Worm (Caenorhabditis elegans) whole organism, young adult: Measurements from ENCODE around the gene zim-1.

Experiments used
- C06A6.2 ChIP-seq: fragments of 200-800 bp; sonication (Bioruptor generic); conservative IDR thresholded peaks from 2 replicates; pipeline ENCODE4 v1.3.6; 2022; ENCODE audit warnings: missing genetic modification characterization, missing compliant biosample characterization
- C17E4.6 ChIP-seq: fragments of 200-800 bp; sonication (Bioruptor generic); IDR thresholded peaks from 2 replicates; pipeline ENCODE4 v1.3.6; 2022; ENCODE audit warnings: missing genetic modification reagents, missing genetic modification characterization, missing compliant biosample characterization
- F37B4.10 ChIP-seq: fragments of 200-800 bp; sonication (Bioruptor generic); IDR thresholded peaks from 2 replicates; pipeline ENCODE4 v1.3.6; 2022; ENCODE audit warnings: missing genetic modification characterization, missing compliant biosample characterization
- F39B2.1 ChIP-seq: fragments of 200-800 bp; sonication (Bioruptor generic); IDR thresholded peaks from 2 replicates; pipeline ENCODE4 v1.3.6; 2022; ENCODE audit warnings: missing genetic modification reagents, missing genetic modification characterization, missing compliant biosample characterization
- F52B5.7 ChIP-seq: sonication (generic microtip); optimal IDR thresholded peaks from 2 replicates; lab custom pipeline; 2016; ENCODE audit warnings: mild to moderate bottlenecking, missing genetic modification characterization, missing compliant biosample characterization
- F57A8.1 ChIP-seq: fragments of 200-800 bp; sonication (Bioruptor generic); optimal IDR thresholded peaks from 2 replicates; lab custom pipeline; 2018; ENCODE audit warnings: mild to moderate bottlenecking, missing genetic modification characterization, moderate library complexity, missing compliant biosample characterization
- K12H6.12 ChIP-seq: fragments of 200-800 bp; sonication (Bioruptor generic); optimal IDR thresholded peaks from 2 replicates; lab custom pipeline; 2018; ENCODE audit warnings: mild to moderate bottlenecking, missing genetic modification characterization, missing compliant biosample characterization
- T07F8.4 ChIP-seq: sonication (generic microtip); optimal IDR thresholded peaks from 2 replicates; lab custom pipeline; 2016; ENCODE audit warnings: mild to moderate bottlenecking, missing genetic modification characterization, moderate library complexity, missing compliant biosample characterization
- T26A5.8 ChIP-seq: sonication (generic microtip); optimal IDR thresholded peaks from 2 replicates; lab custom pipeline; 2016; ENCODE audit warnings: missing genetic modification characterization, missing compliant biosample characterization
- Y53G8AR.9 ChIP-seq: fragments of 200-800 bp; sonication (Bioruptor generic); conservative IDR thresholded peaks from 2 replicates; pipeline ENCODE4 v1.3.6; 2022; ENCODE audit warnings: missing genetic modification reagents, missing genetic modification characterization, missing compliant biosample characterization
- ZK185.1 ChIP-seq: sonication (generic microtip); optimal IDR thresholded peaks from 2 replicates; lab custom pipeline; 2016; ENCODE audit warnings: mild to moderate bottlenecking, missing genetic modification characterization, missing compliant biosample characterization; ENCODE audit not compliant: poor library complexity, severe bottlenecking
- ama-1 ChIP-seq, 3 experiments: fragments of 150-350 bp in 1 of 3; sonication (generic microtip) in 2 of 3; optimal IDR thresholded peaks; 2 replicates each; lab custom pipeline; 2014 to 2018; ENCODE audit warnings: missing biosample characterization in 2 of 3, missing genetic modification characterization in 2 of 3, missing genetic modification reagents in 2 of 3
- cebp-1 ChIP-seq, 2 experiments: fragments of 200-800 bp in 1 of 2; sonication (Bioruptor generic) in 1 of 2; sonication (generic microtip) in 1 of 2; IDR thresholded peaks in 1 of 2; optimal IDR thresholded peaks in 1 of 2; 2 replicates each; pipeline versions ENCODE4 v1.3.6 to Lab custom; 2017 to 2022; ENCODE audit warnings: missing compliant biosample characterization in 2 of 2, missing genetic modification characterization in 2 of 2, mild to moderate bottlenecking in 1 of 2, missing genetic modification reagents in 1 of 2, moderate library complexity in 1 of 2
- ceh-40 ChIP-seq: fragments of 200-800 bp; sonication (Bioruptor generic); IDR thresholded peaks from 2 replicates; pipeline ENCODE4 v1.3.6; 2022; ENCODE audit warnings: missing genetic modification characterization, missing compliant biosample characterization
- ceh-91 ChIP-seq: fragments of 200-800 bp; sonication (Bioruptor generic); IDR thresholded peaks from 2 replicates; pipeline ENCODE4 v1.3.6; 2022; ENCODE audit warnings: missing genetic modification reagents, missing genetic modification characterization, missing compliant biosample characterization
- dpff-1 ChIP-seq: sonication (generic microtip); optimal IDR thresholded peaks from 2 replicates; lab custom pipeline; 2017; ENCODE audit warnings: mild to moderate bottlenecking, missing genetic modification characterization, missing compliant biosample characterization
- egl-18 ChIP-seq: fragments of 200-800 bp; sonication (Bioruptor generic); IDR thresholded peaks from 2 replicates; pipeline ENCODE4 v1.3.6; 2022; ENCODE audit warnings: missing genetic modification reagents, missing genetic modification characterization, missing compliant biosample characterization
- egl-44 ChIP-seq: fragments of 200-800 bp; sonication (Bioruptor generic); IDR thresholded peaks from 2 replicates; pipeline ENCODE4 v1.3.6; 2022; ENCODE audit warnings: missing genetic modification reagents, missing genetic modification characterization, missing compliant biosample characterization
- egrh-3 ChIP-seq: fragments of 200-800 bp; sonication (Bioruptor generic); IDR thresholded peaks from 2 replicates; pipeline ENCODE4 v1.3.6; 2022; ENCODE audit warnings: missing genetic modification reagents, missing genetic modification characterization, missing compliant biosample characterization
- ekl-4 ChIP-seq: fragments of 200-800 bp; sonication (Bioruptor generic); IDR thresholded peaks from 2 replicates; pipeline ENCODE4 v1.3.6; 2022; ENCODE audit warnings: missing genetic modification reagents, missing genetic modification characterization, missing compliant biosample characterization
- ets-4 ChIP-seq: fragments of 200-800 bp; sonication (Bioruptor generic); optimal IDR thresholded peaks from 2 replicates; lab custom pipeline; 2018; ENCODE audit warnings: mild to moderate bottlenecking, missing genetic modification characterization, missing compliant biosample characterization
- hmg-1.2 ChIP-seq: fragments of 200-800 bp; sonication (Bioruptor generic); IDR thresholded peaks from 2 replicates; pipeline ENCODE4 v1.3.6; 2022; ENCODE audit warnings: missing genetic modification reagents, missing genetic modification characterization, missing compliant biosample characterization
- hrde-1 ChIP-seq: sonication (generic microtip); optimal IDR thresholded peaks from 2 replicates; lab custom pipeline; 2016; ENCODE audit warnings: missing genetic modification characterization, mild to moderate bottlenecking, missing compliant biosample characterization, moderate library complexity, missing genotype, missing genetic modification reagents, borderline replicate concordance
- let-607 ChIP-seq, 2 experiments: fragments of 200-800 bp in 1 of 2; sonication (Bioruptor generic) in 1 of 2; sonication (generic microtip) in 1 of 2; optimal IDR thresholded peaks; 2 replicates each; lab custom pipeline; 2016 to 2018; ENCODE audit warnings: mild to moderate bottlenecking in 2 of 2, missing compliant biosample characterization in 2 of 2, missing genetic modification characterization in 2 of 2, moderate library complexity in 2 of 2, missing genotype in 1 of 2
- lsl-1 ChIP-seq: fragments of 200-800 bp; sonication (Bioruptor generic); optimal IDR thresholded peaks from 2 replicates; lab custom pipeline; 2018; ENCODE audit warnings: mild to moderate bottlenecking, missing genetic modification characterization, moderate library complexity, missing compliant biosample characterization
- nfya-1 ChIP-seq: sonication (generic microtip); optimal IDR thresholded peaks from 2 replicates; lab custom pipeline; 2017; ENCODE audit warnings: antibody characterized with exemption, missing compliant biosample characterization, missing genetic modification characterization, borderline replicate concordance; ENCODE audit not compliant: insufficient read depth
- nfyb-1 ChIP-seq: fragments of 200-800 bp; sonication (Bioruptor generic); IDR thresholded peaks from 2 replicates; pipeline ENCODE4 v1.3.6; 2022; ENCODE audit warnings: missing genetic modification reagents, missing genetic modification characterization, missing compliant biosample characterization
- nhr-179 ChIP-seq: sonication (generic microtip); optimal IDR thresholded peaks from 2 replicates; lab custom pipeline; 2016; ENCODE audit warnings: mild to moderate bottlenecking, missing genetic modification characterization, missing compliant biosample characterization
- nhr-80 ChIP-seq: sonication (generic microtip); optimal IDR thresholded peaks from 2 replicates; lab custom pipeline; 2016; ENCODE audit warnings: missing genetic modification characterization, missing compliant biosample characterization
- pha-4 ChIP-seq: fragments of 150-350 bp; sonication (generic microtip); optimal IDR thresholded peaks from 2 replicates; lab custom pipeline; 2014; ENCODE audit warnings: missing biosample characterization, missing genetic modification reagents, missing genetic modification characterization
- repo-1 ChIP-seq: sonication (generic microtip); optimal IDR thresholded peaks from 2 replicates; lab custom pipeline; 2017; ENCODE audit warnings: mild to moderate bottlenecking, missing genetic modification characterization, missing compliant biosample characterization
- sdz-38 ChIP-seq: sonication (generic microtip); optimal IDR thresholded peaks from 2 replicates; lab custom pipeline; 2016; ENCODE audit warnings: missing genotype, missing genetic modification characterization, missing compliant biosample characterization
- snpc-1.1 ChIP-seq: sonication (generic microtip); optimal IDR thresholded peaks from 2 replicates; lab custom pipeline; 2017; ENCODE audit warnings: missing genetic modification characterization, mild to moderate bottlenecking, missing compliant biosample characterization, antibody characterized with exemption, moderate library complexity, missing genotype, missing genetic modification reagents; ENCODE audit not compliant: insufficient read depth

zim-1 gene

ce11 chrIV:10561605-10562004 lies 14.7 kb downstream of the zim-1 start, which contains the start of gene him-8:
him-8 (plus strand) TSS chrIV:10561905.
- TF ChIP-seq repo-1 (tag; lab: Kevin White, UChicago) (no peak), egl-44 (GFP tag; lab: Robert Waterston, UW) (no peak), hrde-1 (tag; lab: Kevin White, UChicago) (no peak), F39B2.1 (GFP tag; lab: Robert Waterston, UW) (no peak), Y53G8AR.9 (GFP tag; lab: Robert Waterston, UW) (no peak), snpc-1.1 (tag; lab: Kevin White, UChicago) (no peak), nhr-179 (tag; lab: Kevin White, UChicago) (no peak), egl-18 (GFP tag; lab: Robert Waterston, UW) (no peak), C17E4.6 (no peak), K12H6.12 (tag; lab: Kevin White, UChicago) (no peak)

- TF ChIP-seq ama-1 (optimal IDR thresholded peaks at IDR 0.05; lab: Kevin White, UChicago) (no peak), ama-1 (GFP tag; optimal IDR thresholded peaks at IDR 0.05; lab: Kevin White, UChicago) (no peak), cebp-1 (GFP tag; IDR thresholded peaks at IDR 0.05; lab: Robert Waterston, UW) (no peak), cebp-1 (tag; optimal IDR thresholded peaks at IDR 0.05; lab: Kevin White, UChicago) (no peak), hmg-1.2 (GFP tag; lab: Robert Waterston, UW) (no peak)
Observed at ce11 chrIV:10564613-10565012, 17.7 kb downstream of the zim-1 start.

DNA sequence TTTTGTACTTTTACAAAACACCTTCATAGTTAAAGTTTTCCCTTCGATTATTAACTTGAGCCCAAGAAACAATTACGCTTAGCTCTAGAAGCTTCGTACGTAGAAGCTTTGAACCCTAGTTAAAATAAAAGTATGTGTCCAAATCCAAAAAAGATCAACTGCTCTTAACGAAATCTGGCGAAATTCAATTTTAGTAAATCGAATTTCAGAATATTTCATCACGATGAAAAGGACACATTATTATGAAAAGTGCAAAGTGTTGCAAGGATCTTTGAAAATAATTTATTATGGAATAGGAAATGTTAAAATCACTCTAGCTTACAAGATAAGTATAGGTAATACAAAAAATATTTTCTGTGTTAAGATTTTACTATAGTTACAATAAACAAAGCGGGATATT lies 18.4 kb downstream of the zim-1 start:
- no peak for TF ChIP-seq ets-4
- no peak for TF ChIP-seq F39B2.1 (GFP tag; lab: Robert Waterston, UW)
- no peak for TF ChIP-seq nhr-179 (tag; lab: Kevin White, UChicago)
- TF ChIP-seq ceh-40 (GFP tag; lab: Robert Waterston, UW), result no peak
- no peak for TF ChIP-seq ceh-91 (GFP tag; lab: Robert Waterston, UW)
- no peak for TF ChIP-seq nhr-80 (tag; lab: Kevin White, UChicago)
- no peak for TF ChIP-seq T26A5.8 (tag; lab: Kevin White, UChicago)
- TF ChIP-seq T07F8.4 (tag; lab: Kevin White, UChicago), result no peak
- no peak for TF ChIP-seq lsl-1 (GFP tag; lab: Kevin White, UChicago)
- no peak for TF ChIP-seq ZK185.1 (tag; lab: Kevin White, UChicago)
- no peak for TF ChIP-seq nfyb-1 (GFP tag; lab: Robert Waterston, UW)
- TF ChIP-seq let-607 (tag; optimal IDR thresholded peaks at IDR 0.05; lab: Kevin White, UChicago), result no peak
- no peak for TF ChIP-seq sdz-38 (tag; lab: Kevin White, UChicago)
- TF ChIP-seq pha-4 (tag; lab: Kevin White, UChicago), result no peak
- TF ChIP-seq nfya-1 (tag; lab: Kevin White, UChicago), result no peak
- no peak for TF ChIP-seq F37B4.10
- no peak for TF ChIP-seq C06A6.2 (GFP tag; lab: Robert Waterston, UW)
- no peak for TF ChIP-seq ama-1 (optimal IDR thresholded peaks at IDR 0.05; lab: Kevin White, UChicago)
- TF ChIP-seq ama-1 (GFP tag; optimal IDR thresholded peaks at IDR 0.05; lab: Kevin White, UChicago), result no peak
- TF ChIP-seq, all 124 proteins: peak for 0

DNA sequence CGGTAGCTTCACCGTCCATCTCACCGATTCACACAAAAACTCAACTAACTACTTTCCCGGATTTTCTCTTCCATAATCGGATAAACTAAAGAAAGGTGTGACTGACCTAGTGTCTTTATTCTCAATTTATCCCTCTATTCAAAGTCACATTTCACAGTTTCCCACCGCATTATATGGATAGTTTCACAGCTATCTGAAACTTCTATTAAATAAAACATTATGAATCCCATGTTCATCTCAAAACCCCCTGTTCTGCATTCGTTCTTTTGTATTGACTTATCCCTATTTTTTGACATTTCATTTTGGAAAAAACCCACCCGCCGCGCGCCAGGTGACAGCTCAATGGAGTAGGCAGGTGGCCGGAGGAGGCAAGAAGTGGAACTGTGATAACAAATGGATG lies 20.9 kb downstream of the zim-1 start:
- TF ChIP-seq hmg-1.2 (GFP tag; lab: Robert Waterston, UW) (no peak), egrh-3 (GFP tag; lab: Robert Waterston, UW) (no peak), F52B5.7 (tag; lab: Kevin White, UChicago) (no peak), dpff-1 (tag; lab: Kevin White, UChicago) (no peak), F57A8.1 (no peak), ekl-4 (GFP tag; lab: Robert Waterston, UW) (no peak), T07F8.4 (tag; lab: Kevin White, UChicago) (no peak), nfya-1 (tag; lab: Kevin White, UChicago) (no peak)
